Fruit fly (Drosophila melanogaster) whole organism, pupa: ENCODE results near the gene CG17294.

ENCODE experiments used
- CG10348 ChIP-seq: fragments of 200-800 bp; sonication (Bioruptor generic); IDR thresholded peaks from 2 replicates; pipeline ENCODE4 v1.3.6; 2022; ENCODE audit warnings: missing biosample characterization, missing genetic modification characterization
- CG12605 ChIP-seq: fragments of 200-800 bp; sonication (Bioruptor generic); IDR thresholded peaks from 2 replicates; pipeline ENCODE4 v1.3.6; 2022; ENCODE audit warnings: missing biosample characterization, missing genetic modification characterization
- CG13204 ChIP-seq: fragments of 200-800 bp; sonication (Bioruptor generic); optimal IDR thresholded peaks from 2 replicates; lab custom pipeline; 2018; ENCODE audit warnings: missing biosample characterization, mild to moderate bottlenecking, missing genetic modification characterization, moderate library complexity
- CG14655 ChIP-seq: fragments of 200-800 bp; sonication (Bioruptor generic); optimal IDR thresholded peaks from 3 replicates; lab custom pipeline; 2017; ENCODE audit warnings: mild to moderate bottlenecking, missing biosample characterization, missing genetic modification reagents, missing genetic modification characterization
- CG15710 ChIP-seq: fragments of 200-800 bp; sonication (Bioruptor generic); optimal IDR thresholded peaks from 2 replicates; lab custom pipeline; 2018; ENCODE audit warnings: missing biosample characterization, mild to moderate bottlenecking, missing genetic modification characterization, moderate library complexity
- CG17806 ChIP-seq: fragments of 200-800 bp; sonication (Bioruptor generic); optimal IDR thresholded peaks from 2 replicates; lab custom pipeline; 2018; ENCODE audit warnings: missing biosample characterization, mild to moderate bottlenecking, missing genetic modification characterization, moderate library complexity
- CG32121 ChIP-seq: fragments of 200-800 bp; sonication (Bioruptor generic); IDR thresholded peaks from 2 replicates; pipeline ENCODE4 v1.3.6; 2022; ENCODE audit warnings: missing biosample characterization, missing genetic modification characterization
- CG34367 ChIP-seq: fragments of 200-800 bp; sonication (Bioruptor generic); optimal IDR thresholded peaks from 2 replicates; lab custom pipeline; 2018; ENCODE audit warnings: missing biosample characterization, mild to moderate bottlenecking, missing genetic modification characterization
- CG4496 ChIP-seq: fragments of 200-800 bp; sonication (Bioruptor generic); IDR thresholded peaks from 3 replicates; pipeline ENCODE4 v1.3.6; 2022; ENCODE audit warnings: missing biosample characterization, missing genetic modification characterization
- CG8159 ChIP-seq: fragments of 200-800 bp; sonication (Bioruptor generic); optimal IDR thresholded peaks from 3 replicates; lab custom pipeline; 2018; ENCODE audit warnings: missing biosample characterization, mild to moderate bottlenecking, missing genetic modification characterization, moderate library complexity
- CG8301 ChIP-seq: fragments of 200-800 bp; sonication (Bioruptor generic); optimal IDR thresholded peaks from 2 replicates; lab custom pipeline; 2018; ENCODE audit warnings: missing biosample characterization, mild to moderate bottlenecking, missing genetic modification characterization
- CG9948 ChIP-seq: fragments of 200-800 bp; sonication (Bioruptor generic); optimal IDR thresholded peaks from 2 replicates; lab custom pipeline; 2018; ENCODE audit warnings: missing biosample characterization, mild to moderate bottlenecking, missing genetic modification characterization, moderate library complexity
- D1 ChIP-seq: fragments of 200-800 bp; sonication (Bioruptor generic); optimal IDR thresholded peaks from 2 replicates; lab custom pipeline; 2018; ENCODE audit warnings: missing biosample characterization, mild to moderate bottlenecking, missing genetic modification characterization, moderate library complexity
- EcR ChIP-seq: fragments of 200-800 bp; sonication (Bioruptor generic); optimal IDR thresholded peaks from 3 replicates; lab custom pipeline; 2019; ENCODE audit warnings: missing biosample characterization, missing genetic modification characterization, mild to moderate bottlenecking, moderate library complexity, missing genetic modification reagents
- Ets98B ChIP-seq: fragments of 200-800 bp; sonication (Bioruptor generic); IDR thresholded peaks from 2 replicates; pipeline ENCODE4 v1.3.6; 2022; ENCODE audit warnings: missing biosample characterization, missing genetic modification characterization
- Pif1A ChIP-seq: fragments of 200-800 bp; sonication (Bioruptor generic); optimal IDR thresholded peaks from 3 replicates; lab custom pipeline; 2016; ENCODE audit warnings: missing biosample characterization, missing genetic modification characterization
- Pif1B ChIP-seq: fragments of 200-800 bp; sonication (Bioruptor generic); optimal IDR thresholded peaks from 3 replicates; lab custom pipeline; 2016; ENCODE audit warnings: missing biosample characterization, missing genetic modification characterization
- Snoo ChIP-seq: fragments of 200-800 bp; sonication (Bioruptor generic); optimal IDR thresholded peaks from 3 replicates; lab custom pipeline; 2017; ENCODE audit warnings: missing biosample characterization, mild to moderate bottlenecking, missing genetic modification characterization, inconsistent platforms
- fd96Ca ChIP-seq: fragments of 200-800 bp; sonication (Bioruptor generic); IDR thresholded peaks from 3 replicates; pipeline ENCODE4 v1.3.6; 2022; ENCODE audit warnings: missing biosample characterization, missing genetic modification characterization
- gl ChIP-seq: fragments of 200-800 bp; sonication (Bioruptor generic); optimal IDR thresholded peaks from 2 replicates; lab custom pipeline; 2018; ENCODE audit warnings: missing biosample characterization, mild to moderate bottlenecking, missing genetic modification characterization
- rn ChIP-seq: fragments of 200-800 bp; sonication (Bioruptor generic); IDR thresholded peaks from 2 replicates; pipeline ENCODE4 v1.3.6; 2022; ENCODE audit warnings: missing biosample characterization, missing genetic modification characterization

CG17294 gene

dm6 chr2L:8362273-8362954 lies 14.4 kb upstream of the CG17294 start, which contains the start of gene CG7627:
CG7627 (minus strand) TSS chr2L:8362469.
- peak; percentile 35; the same call in 1 of the 2 replicates for TF ChIP-seq CG10348 (GFP tag; lab: Robert Waterston, UW)
- TF ChIP-seq Ets98B (GFP tag; lab: Robert Waterston, UW) = peak; percentile 66
- peak; percentile 80 for TF ChIP-seq CG4496 (GFP tag; lab: Robert Waterston, UW)
- peak; percentile 49 for TF ChIP-seq Snoo (tag; lab: Kevin White, UChicago)
- TF ChIP-seq CG17806 (tag; lab: Kevin White, UChicago) = peak; percentile 46
- TF ChIP-seq CG34367 = peak; percentile 26
- TF ChIP-seq CG15710 (tag; lab: Kevin White, UChicago) = peak; percentile 40
- TF ChIP-seq CG9948 = peak; percentile 51
- peak; percentile 43 for TF ChIP-seq Pif1A (GFP tag; lab: Kevin White, UChicago)
- TF ChIP-seq CG32121 (GFP tag; lab: Robert Waterston, UW) = peak; percentile 54
- no peak for TF ChIP-seq D1 (tag; lab: Kevin White, UChicago)
- TF ChIP-seq CG14655 (GFP tag; lab: Kevin White, UChicago) = peak; percentile 68
- peak; percentile 7 for TF ChIP-seq gl
- peak; percentile 59 for TF ChIP-seq CG12605 (GFP tag; lab: Robert Waterston, UW)
- peak; percentile 78; the same call in 2 of the 3 replicates for TF ChIP-seq fd96Ca (GFP tag; lab: Robert Waterston, UW)
- TF ChIP-seq Pif1B (GFP tag; lab: Kevin White, UChicago) = peak; percentile 13
- TF ChIP-seq CG8301 (tag; lab: Kevin White, UChicago) = peak; percentile 58
- TF ChIP-seq CG8159 (tag; lab: Kevin White, UChicago) = peak; percentile 63
- no peak for TF ChIP-seq CG13204 (GFP tag; lab: Kevin White, UChicago)
- peak; percentile 45 for TF ChIP-seq rn (GFP tag; lab: Robert Waterston, UW)
- TF ChIP-seq EcR (GFP tag; lab: Kevin White, UChicago) = no peak

DNA sequence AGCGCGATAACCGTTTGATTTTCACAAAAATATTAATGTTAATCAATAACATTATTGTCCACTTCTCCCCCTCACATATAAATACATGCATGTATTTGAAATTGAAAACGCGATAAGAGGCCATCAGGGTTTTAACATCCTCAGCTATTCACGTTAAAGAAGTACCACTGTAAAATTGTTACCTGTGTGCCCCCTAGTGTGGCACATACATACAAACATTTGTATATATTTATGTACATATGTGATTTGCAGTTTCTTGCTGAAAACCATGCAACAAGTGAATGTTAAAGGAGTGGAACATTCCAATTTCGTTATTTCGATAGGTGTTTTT lies 13.9 kb upstream of the CG17294 start:
- peak; percentile 6; the same call in 1 of the 3 replicates for TF ChIP-seq CG4496 (GFP tag; lab: Robert Waterston, UW)
- no peak for TF ChIP-seq Pif1B (GFP tag; lab: Kevin White, UChicago)

- TF ChIP-seq CG4496 (GFP tag; lab: Robert Waterston, UW) (0 out of 3 replicates have a peak, but pooled peaks have one; percentile 18), CG32121 (GFP tag; lab: Robert Waterston, UW) (0 out of 2 replicates have a peak, but pooled peaks have one; percentile 11), D1 (tag; lab: Kevin White, UChicago) (no peak), CG8301 (tag; lab: Kevin White, UChicago) (no peak), CG17806 (tag; lab: Kevin White, UChicago) (no peak)
Measured at dm6 chr2L:8364006-8364956, 12.6 kb upstream of the CG17294 start, which contains the start of the genes RpS13 and CSN8. RpS13 (minus strand) TSS chr2L:8364662. CSN8 (plus strand) TSS chr2L:8364855.

DNA sequence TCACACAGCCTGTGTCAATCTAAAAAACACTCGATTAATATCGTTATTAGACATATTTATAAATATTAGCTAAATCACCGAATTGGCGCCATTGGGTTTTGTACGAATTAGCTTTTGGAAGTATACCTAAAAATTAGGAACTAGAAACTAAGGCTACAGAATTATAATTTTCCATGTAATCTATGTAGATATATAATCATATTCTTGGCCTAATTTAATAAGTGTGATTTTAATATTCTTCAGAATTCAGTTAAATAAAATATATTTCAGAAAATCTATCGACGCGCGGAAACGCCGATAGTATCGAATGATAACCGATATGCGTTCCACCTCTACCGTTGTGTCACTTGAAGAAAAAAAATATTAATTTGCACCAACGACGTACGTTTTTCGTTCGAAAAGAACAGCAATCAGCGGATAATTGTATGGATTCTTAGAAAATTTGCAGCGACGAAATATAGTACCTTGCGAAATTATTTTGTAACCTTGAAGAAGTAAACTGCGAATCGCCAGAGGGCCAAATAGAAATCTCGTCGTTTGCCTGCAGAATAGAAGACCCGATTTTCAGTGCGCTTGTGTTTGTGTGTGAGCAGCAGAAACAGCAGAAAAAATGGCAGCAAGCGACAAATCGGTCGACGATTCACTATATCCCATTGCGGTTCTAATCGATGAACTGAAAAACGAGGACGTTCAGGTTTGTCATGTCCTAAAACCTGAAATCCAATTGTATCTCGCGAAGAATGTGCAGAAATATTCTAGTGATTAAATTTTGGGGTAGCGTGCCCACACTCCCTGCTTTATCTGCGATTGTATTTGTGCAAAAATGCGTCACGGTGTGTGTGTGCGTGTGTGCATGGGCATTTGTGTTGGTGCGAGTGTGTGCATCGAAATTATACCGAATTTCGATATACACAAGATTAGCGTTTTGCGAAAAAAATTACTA lies 10.9 kb upstream of the CG17294 start, which contains the start of gene Pp2A-29B:
Gene Pp2A-29B, plus strand, starts transcription at position 338 of the 943 bp plus-strand sequence.
- peak; percentile 13 for TF ChIP-seq CG15710 (tag; lab: Kevin White, UChicago)
- TF ChIP-seq CG8159 (tag; lab: Kevin White, UChicago) = peak; percentile 32
- TF ChIP-seq fd96Ca (GFP tag; lab: Robert Waterston, UW) = 0 out of 3 replicates have a peak, but pooled peaks have one; percentile 15
- TF ChIP-seq CG14655 (GFP tag; lab: Kevin White, UChicago) = no peak
- TF ChIP-seq Pif1A (GFP tag; lab: Kevin White, UChicago) = peak; percentile 4
